Fruit fly (Drosophila melanogaster): ENCODE data around the gene Mst27D.
A peak's percentile ranks its signal among the peaks of the same experiment; 100 is the strongest.

Gene Mst27D

DNA sequence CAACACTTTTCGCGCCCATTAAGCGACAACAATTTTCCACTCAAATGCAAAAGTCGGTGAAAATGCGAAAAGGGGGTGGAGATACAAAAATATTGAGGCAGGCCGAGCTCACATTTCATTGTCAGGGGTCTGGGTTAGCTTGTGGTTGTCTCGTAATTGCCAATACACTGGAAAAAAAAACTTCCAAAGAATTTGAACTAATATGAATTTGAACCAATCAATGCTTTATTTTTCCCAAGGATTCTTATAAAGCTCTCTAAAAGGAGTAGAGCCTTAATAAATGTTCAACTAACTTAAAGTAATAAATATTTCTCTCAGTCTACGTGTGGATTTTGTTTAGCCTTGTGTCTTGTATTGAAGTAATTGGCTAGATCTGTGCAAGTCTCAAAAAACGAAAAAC, 12.4 kb upstream of the Mst27D start (continued):
- TF ChIP-seq repo (GFP tag; optimal IDR thresholded peaks at IDR 0.05) (no peak), Dfd (GFP tag; optimal IDR thresholded peaks at IDR 0.05) (no peak), cas (GFP tag; IDR thresholded peaks at IDR 0.05) (no peak), CG18619 (GFP tag; optimal IDR thresholded peaks at IDR 0.05) (no peak), CG15073 (GFP tag; optimal IDR thresholded peaks at IDR 0.05) (no peak), Rx (GFP tag; IDR thresholded peaks at IDR 0.05) (no peak), D19A (tag; optimal IDR thresholded peaks at IDR 0.05) (no peak), Nf-YC (tag; optimal IDR thresholded peaks at IDR 0.05) (no peak), Doc3 (GFP tag; IDR thresholded peaks at IDR 0.05; ENCODE audit: partially characterized antibody) (no peak), CG18599 (GFP tag; optimal IDR thresholded peaks at IDR 0.05) (peak; percentile 24), gsb (GFP tag; IDR thresholded peaks at IDR 0.05) (no peak), CG11696 (GFP tag; IDR thresholded peaks at IDR 0.05) (no peak), HmgZ (tag; optimal IDR thresholded peaks at IDR 0.05) (no peak), CG18262 (tag; optimal IDR thresholded peaks at IDR 0.05) (peak; percentile 27), CG15696 (tag; optimal IDR thresholded peaks at IDR 0.05) (peak; percentile 18), slp2 (GFP tag; optimal IDR thresholded peaks at IDR 0.05) (no peak), grau (tag; optimal IDR thresholded peaks at IDR 0.05) (peak; percentile 13), abd-A (tag; optimal IDR thresholded peaks at IDR 0.05) (no peak), Myb (GFP tag; optimal IDR thresholded peaks at IDR 0.05) (no peak), sens (GFP tag) (peak; percentile 76), NC2α (GFP tag; optimal IDR thresholded peaks at IDR 0.05) (no peak), pb (GFP tag; optimal IDR thresholded peaks at IDR 0.05) (no peak), Dp (GFP tag; optimal IDR thresholded peaks at IDR 0.05) (no peak), Mes4 (GFP tag; optimal IDR thresholded peaks at IDR 0.05) (no peak), PHDP (tag; optimal IDR thresholded peaks at IDR 0.05) (peak; percentile 37), CG16815 (GFP tag; optimal IDR thresholded peaks at IDR 0.05) (no peak), otp (GFP tag; IDR thresholded peaks at IDR 0.05) (no peak), CG14710 (tag; optimal IDR thresholded peaks at IDR 0.05) (peak; percentile 34), CG12219 (GFP tag; optimal IDR thresholded peaks at IDR 0.05) (no peak), lab (GFP tag; optimal IDR thresholded peaks at IDR 0.05) (peak; percentile 36), CG13624 (GFP tag; optimal IDR thresholded peaks at IDR 0.05) (no peak), Ets97D (GFP tag; optimal IDR thresholded peaks at IDR 0.05) (no peak), ems (GFP tag; optimal IDR thresholded peaks at IDR 0.05) (no peak)

dm6 chr2L:7071862-7072261, 11.2 kb upstream of the Mst27D start:
- TF ChIP-seq lmd (GFP tag; IDR thresholded peaks at IDR 0.05) (0 out of 2 replicates have a peak, but pooled peaks have one; percentile 14), CG17612 (GFP tag; IDR thresholded peaks at IDR 0.05) (no peak), H2.0 (GFP tag; IDR thresholded peaks at IDR 0.05) (no peak), Usf (GFP tag; optimal IDR thresholded peaks at IDR 0.05) (no peak), row (GFP tag; IDR thresholded peaks at IDR 0.05) (0 out of 3 replicates have a peak, but pooled peaks have one; percentile 21), CG32767 (GFP tag; IDR thresholded peaks at IDR 0.05) (no peak), Med (GFP tag) (peak; percentile 31), CG15696 (tag; optimal IDR thresholded peaks at IDR 0.05) (no peak), Drgx (GFP tag; IDR thresholded peaks at IDR 0.05) (0 out of 2 replicates have a peak, but pooled peaks have one; percentile 39), CG18599 (GFP tag; optimal IDR thresholded peaks at IDR 0.05) (no peak), bsh (GFP tag; optimal IDR thresholded peaks at IDR 0.05) (peak in 1 of 2 experiments; percentile 38), gem (tag; optimal IDR thresholded peaks at IDR 0.05) (peak; percentile 3), CG31224 (GFP tag; IDR thresholded peaks at IDR 0.05) (no peak), nom (GFP tag; optimal IDR thresholded peaks at IDR 0.05) (peak; percentile 29), MESR4 (GFP tag; optimal IDR thresholded peaks at IDR 0.05) (no peak), CG14014 (GFP tag; IDR thresholded peaks at IDR 0.05) (no peak)

Data from whole organism, embryonic.